Fruit fly (Drosophila melanogaster): Measurements from ENCODE around the gene CG32107.

Gene CG32107

DNA sequence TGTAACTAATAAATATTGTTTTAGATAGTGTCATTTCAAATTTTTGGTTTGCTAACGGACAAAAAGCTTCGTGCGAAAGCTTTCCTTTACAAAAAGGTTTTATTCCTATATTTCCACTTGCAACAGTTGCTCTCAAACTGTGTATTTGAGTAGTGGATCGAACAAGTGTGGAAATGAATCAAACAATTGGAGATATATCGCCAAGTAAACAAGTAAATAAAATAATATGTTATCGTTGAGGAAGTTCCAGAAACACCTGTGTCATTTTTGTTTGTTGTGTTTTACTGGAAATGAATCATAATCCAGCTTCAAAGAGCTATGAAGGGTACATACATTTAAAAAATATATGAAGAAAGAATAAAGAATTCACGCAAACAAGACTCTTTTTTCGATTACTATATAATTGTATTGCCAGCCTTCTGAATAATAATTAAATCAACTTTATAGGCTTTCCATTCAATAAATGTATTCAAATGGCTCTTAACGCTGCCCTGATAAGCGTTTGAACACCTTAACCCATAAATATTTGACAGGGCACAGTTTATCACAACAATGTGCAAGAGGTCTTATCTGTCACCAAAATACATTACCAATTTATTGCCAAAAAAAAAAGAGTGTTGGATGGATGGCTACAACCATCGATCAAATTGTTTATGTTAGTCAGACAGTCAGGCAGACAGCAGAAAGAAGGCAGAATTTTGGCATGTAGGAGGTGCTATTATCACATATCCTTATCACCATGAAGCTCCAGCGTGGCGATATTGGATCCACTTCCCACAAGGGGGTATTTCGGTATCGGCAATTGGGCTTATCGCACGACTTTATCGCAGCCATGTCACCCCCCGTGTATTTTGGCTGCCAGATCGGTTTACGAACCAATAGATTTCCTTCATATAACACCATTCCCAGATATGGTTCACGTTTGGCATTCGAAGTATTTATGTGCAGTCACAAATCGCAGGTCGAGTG, 25.3 kb downstream of the CG32107 start (continued):
- TF ChIP-seq CG17328 (GFP tag; IDR thresholded peaks at IDR 0.05) (no peak), Six4 (GFP tag; optimal IDR thresholded peaks at IDR 0.05) (no peak), CG5180 (GFP tag; optimal IDR thresholded peaks at IDR 0.05) (no peak), CG3281 (GFP tag; optimal IDR thresholded peaks at IDR 0.05) (no peak), PHDP (tag; optimal IDR thresholded peaks at IDR 0.05) (peak; percentile 47), CG18619 (GFP tag; optimal IDR thresholded peaks at IDR 0.05) (no peak), CG8359 (GFP tag; optimal IDR thresholded peaks at IDR 0.05; ENCODE audit: borderline replicate concordance) (no peak), CG10979 (tag; optimal IDR thresholded peaks at IDR 0.05) (no peak), kah (GFP tag; optimal IDR thresholded peaks at IDR 0.05) (no peak), crc (GFP tag; optimal IDR thresholded peaks at IDR 0.05) (no peak), slp2 (GFP tag; optimal IDR thresholded peaks at IDR 0.05) (no peak), Chrac-16 (GFP tag; optimal IDR thresholded peaks at IDR 0.05) (no peak), C15 (GFP tag; IDR thresholded peaks at IDR 0.05) (no peak), CG4707 (GFP tag; optimal IDR thresholded peaks at IDR 0.05) (peak; percentile 34), toy (GFP tag; IDR thresholded peaks at IDR 0.05) (no peak), ftz-f1 (GFP tag; optimal IDR thresholded peaks at IDR 0.05) (no peak), Dbx (GFP tag; IDR thresholded peaks at IDR 0.05) (no peak), h (optimal IDR thresholded peaks at IDR 0.05) (no peak), CG2875 (GFP tag; optimal IDR thresholded peaks at IDR 0.05) (no peak), pnt (GFP tag; optimal IDR thresholded peaks at IDR 0.05) (no peak), Ets97D (GFP tag; optimal IDR thresholded peaks at IDR 0.05) (no peak), croc (GFP tag; conservative IDR thresholded peaks at IDR 0.05) (no peak), oc (tag; optimal IDR thresholded peaks at IDR 0.05) (no peak), CoRest (tag; optimal IDR thresholded peaks at IDR 0.05) (no peak), fd96Cb (tag; optimal IDR thresholded peaks at IDR 0.05) (no peak), Tbp (GFP tag; optimal IDR thresholded peaks at IDR 0.05) (no peak), H2.0 (GFP tag; IDR thresholded peaks at IDR 0.05) (no peak), CG2202 (tag; optimal IDR thresholded peaks at IDR 0.05) (peak; percentile 4), cg (GFP tag; optimal IDR thresholded peaks at IDR 0.05) (no peak), eyg (GFP tag; optimal IDR thresholded peaks at IDR 0.05) (no peak), so (GFP tag; IDR thresholded peaks at IDR 0.05) (no peak), dmrt11E (tag; optimal IDR thresholded peaks at IDR 0.05) (no peak), ttk (GFP tag; IDR thresholded peaks at IDR 0.05) (no peak), CG2199 (GFP tag; IDR thresholded peaks at IDR 0.05) (peak; percentile 53; the same call in 1 of the 3 replicates), MBD-R2 (GFP tag; IDR thresholded peaks at IDR 0.05) (no peak), exex (tag; optimal IDR thresholded peaks at IDR 0.05) (peak; percentile 64), CG18599 (GFP tag; optimal IDR thresholded peaks at IDR 0.05) (no peak), Xbp1 (GFP tag; optimal IDR thresholded peaks at IDR 0.05) (no peak), CG34224 (GFP tag; IDR thresholded peaks at IDR 0.05; ENCODE audit: partially characterized antibody) (no peak), Xrp1 (GFP tag; IDR thresholded peaks at IDR 0.05) (no peak), CG4360 (GFP tag; IDR thresholded peaks at IDR 0.05) (no peak), Ptx1 (GFP tag; IDR thresholded peaks at IDR 0.05) (no peak), CG1832 (GFP tag; optimal IDR thresholded peaks at IDR 0.05) (no peak), scrt (GFP tag; optimal IDR thresholded peaks at IDR 0.05) (peak; percentile 10), CG17359 (tag; optimal IDR thresholded peaks at IDR 0.05) (no peak), sens-2 (GFP tag; IDR thresholded peaks at IDR 0.05) (no peak), gfzf (GFP tag; optimal IDR thresholded peaks at IDR 0.05) (no peak), klu (GFP tag; IDR thresholded peaks at IDR 0.05) (no peak), Atf-2 (GFP tag; optimal IDR thresholded peaks at IDR 0.05) (no peak), sr (GFP tag; IDR thresholded peaks at IDR 0.05) (no peak)
